Worm (Caenorhabditis elegans) whole organism, L2 larva: ENCODE data around the gene srj-29.

Experiments
- ZK546.5 ChIP-seq: sonication (generic microtip); optimal IDR thresholded peaks from 2 replicates; lab custom pipeline; 2017; ENCODE audit warnings: missing biosample characterization, missing genetic modification characterization
- ama-1 ChIP-seq: fragments of 150-350 bp; optimal IDR thresholded peaks from 2 replicates; lab custom pipeline; 2018; ENCODE audit warnings: inconsistent platforms
- blmp-1 ChIP-seq: sonication (generic microtip); optimal IDR thresholded peaks from 2 replicates; lab custom pipeline; 2017; ENCODE audit warnings: missing genetic modification characterization, mild to moderate bottlenecking, missing compliant biosample characterization, antibody characterized with exemption, moderate library complexity; ENCODE audit not compliant: insufficient read depth
- crh-2 ChIP-seq: sonication (generic microtip); optimal IDR thresholded peaks from 2 replicates; lab custom pipeline; 2017; ENCODE audit warnings: missing biosample characterization, missing genetic modification characterization
- fos-1 ChIP-seq: fragments of 150-350 bp; optimal IDR thresholded peaks from 2 replicates; lab custom pipeline; 2014; ENCODE audit warnings: missing biosample characterization, missing genetic modification characterization
- lin-13 ChIP-seq: fragments of 150-350 bp; optimal IDR thresholded peaks from 2 replicates; lab custom pipeline; 2014; ENCODE audit warnings: missing biosample characterization, missing genetic modification reagents, missing genetic modification characterization
- lsy-2 ChIP-seq, 2 experiments: fragments of 150-350 bp in 1 of 2; sonication (generic microtip) in 1 of 2; optimal IDR thresholded peaks; 2 replicates each; lab custom pipeline; 2014 to 2017; ENCODE audit warnings: missing biosample characterization in 2 of 2, missing genetic modification characterization in 2 of 2
- nhr-77 ChIP-seq: fragments of 150-350 bp; optimal IDR thresholded peaks from 2 replicates; lab custom pipeline; 2014; ENCODE audit warnings: missing biosample characterization, missing genetic modification characterization
- skn-1 ChIP-seq: sonication (generic microtip); optimal IDR thresholded peaks from 2 replicates; lab custom pipeline; 2017; ENCODE audit warnings: missing biosample characterization, missing genetic modification characterization
- snpc-4 ChIP-seq: fragments of 150-350 bp; optimal IDR thresholded peaks from 2 replicates; lab custom pipeline; 2014; ENCODE audit warnings: missing biosample characterization, missing genetic modification characterization
- unc-62 ChIP-seq: fragments of 150-350 bp; optimal IDR thresholded peaks from 2 replicates; lab custom pipeline; 2014; ENCODE audit warnings: missing biosample characterization, missing genetic modification reagents, missing genetic modification characterization
- ztf-11 ChIP-seq: sonication (generic microtip); optimal IDR thresholded peaks from 2 replicates; lab custom pipeline; 2017; ENCODE audit warnings: missing biosample characterization, missing genetic modification characterization

ce11 chrV:16057010-16057463 lies 18.4 kb upstream of the srj-29 start, which contains the start of gene F14H3.5:
- no peak for TF ChIP-seq ZK546.5
- TF ChIP-seq ztf-11 (tag; lab: Kevin White, UChicago), result no peak
- no peak for TF ChIP-seq skn-1
- no peak for TF ChIP-seq ama-1 (lab: Kevin White, UChicago)
- TF ChIP-seq lsy-2 (tag; optimal IDR thresholded peaks at IDR 0.05; lab: Kevin White, UChicago), result no peak
- no peak for TF ChIP-seq blmp-1 (tag; lab: Kevin White, UChicago)
- no peak for TF ChIP-seq lin-13
- no peak for TF ChIP-seq unc-62 (GFP tag; lab: Kevin White, UChicago)
- TF ChIP-seq fos-1 (tag; lab: Kevin White, UChicago), result no peak
- no peak for TF ChIP-seq snpc-4
- TF ChIP-seq nhr-77, result no peak
- no peak for TF ChIP-seq crh-2 (tag; lab: Kevin White, UChicago)
